Worm (Caenorhabditis elegans): ENCODE results near the gene vha-1.

vha-1 gene

DNA sequence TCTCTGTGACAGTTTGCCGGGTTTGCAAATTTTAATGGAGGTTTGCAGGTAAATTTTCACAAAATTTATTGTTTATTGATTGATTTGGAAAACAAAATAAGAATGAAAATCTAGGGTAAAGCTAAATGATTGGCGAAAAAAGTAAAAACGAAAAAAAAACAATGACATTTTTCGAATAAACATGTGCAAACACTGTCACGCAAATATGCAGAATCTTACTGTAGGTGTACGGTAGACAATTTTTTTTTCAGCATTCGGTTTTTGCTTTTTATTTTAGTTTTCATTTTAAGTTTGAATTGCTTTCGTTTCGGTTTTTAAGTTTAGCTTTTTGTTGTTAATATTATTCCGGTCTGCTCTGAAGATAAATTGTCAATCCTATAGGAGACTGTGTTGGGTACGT is 36.8 kb downstream of the vha-1 start:
- TF ChIP-seq ceh-28 (tag; optimal IDR thresholded peaks at IDR 0.05) (peak; percentile 5), fkh-10 (GFP tag; optimal IDR thresholded peaks at IDR 0.05) (no peak)

DNA sequence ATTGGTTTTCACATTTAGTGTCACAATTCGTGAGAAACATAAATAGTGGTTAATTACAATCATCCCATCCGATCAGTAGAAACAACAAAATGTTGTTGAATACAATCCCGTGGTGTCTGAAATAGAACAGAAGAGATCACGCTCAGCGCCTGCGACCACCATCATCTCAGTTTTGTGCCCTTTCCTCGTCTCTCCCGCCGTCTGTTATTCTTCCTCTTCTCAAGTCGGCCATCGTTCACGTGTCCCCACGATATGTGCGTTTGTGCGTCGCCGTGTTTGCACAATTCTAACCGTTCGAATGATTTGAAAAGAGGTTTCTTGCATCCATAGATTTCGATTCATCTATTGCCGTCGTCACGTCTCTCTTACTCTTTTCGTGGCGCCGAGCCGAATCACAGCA is 37.7 kb downstream of the vha-1 start, which contains the start of gene panl-3:
Gene panl-3, plus strand, starts transcription at position 294 of the 400 bp plus-strand sequence.
- TF ChIP-seq nhr-67 (tag; optimal IDR thresholded peaks at IDR 0.05) = no peak
- TF ChIP-seq ceh-28 (tag; optimal IDR thresholded peaks at IDR 0.05) = no peak
- no peak for TF ChIP-seq pqm-1 (tag; optimal IDR thresholded peaks at IDR 0.05)
- no peak for TF ChIP-seq daf-12 (tag; optimal IDR thresholded peaks at IDR 0.05)
- TF ChIP-seq egl-5 (tag; optimal IDR thresholded peaks at IDR 0.05) = peak; percentile 78
- peak; percentile 60 for TF ChIP-seq ama-1 (optimal IDR thresholded peaks at IDR 0.05)
- no peak for TF ChIP-seq nhr-237 (tag; optimal IDR thresholded peaks at IDR 0.05)
- peak; percentile 36 for TF ChIP-seq mdl-1 (tag; optimal IDR thresholded peaks at IDR 0.05)
- TF ChIP-seq nhr-28 (tag; optimal IDR thresholded peaks at IDR 0.05) = no peak
- TF ChIP-seq lin-39 (tag; optimal IDR thresholded peaks at IDR 0.05) = peak; percentile 75
- peak; percentile 47 for TF ChIP-seq mml-1 (tag; optimal IDR thresholded peaks at IDR 0.05)
- TF ChIP-seq elt-1 (tag; optimal IDR thresholded peaks at IDR 0.05) = peak; percentile 27
- no peak for TF ChIP-seq elt-3 (tag; optimal IDR thresholded peaks at IDR 0.05)
- TF ChIP-seq nhr-76 (tag; optimal IDR thresholded peaks at IDR 0.05) = no peak
- peak; percentile 20 for TF ChIP-seq snpc-4 (tag; optimal IDR thresholded peaks at IDR 0.05)
- TF ChIP-seq jun-1 (tag; optimal IDR thresholded peaks at IDR 0.05) = no peak
- TF ChIP-seq sea-2 (GFP tag; optimal IDR thresholded peaks at IDR 0.05) = no peak
- TF ChIP-seq ztf-11 (tag; optimal IDR thresholded peaks at IDR 0.05) = no peak
- TF ChIP-seq unc-62 (GFP tag; optimal IDR thresholded peaks at IDR 0.05) = no peak
- TF ChIP-seq fkh-2 (tag; optimal IDR thresholded peaks at IDR 0.05) = no peak
- no peak for TF ChIP-seq nhr-11 (tag; optimal IDR thresholded peaks at IDR 0.05)
- peak; percentile 68 for TF ChIP-seq nhr-23 (tag; optimal IDR thresholded peaks at IDR 0.05)
- TF ChIP-seq fos-1 (tag; optimal IDR thresholded peaks at IDR 0.05) = no peak
- TF ChIP-seq nhr-43 (tag; optimal IDR thresholded peaks at IDR 0.05; ENCODE audit: poor library complexity, severe bottlenecking) = peak; percentile 14
- no peak for TF ChIP-seq unc-39 (tag; optimal IDR thresholded peaks at IDR 0.05)
- peak; percentile 74 for TF ChIP-seq nfya-1 (tag; optimal IDR thresholded peaks at IDR 0.05; ENCODE audit: insufficient read depth)
- no peak for TF ChIP-seq ceh-16 (tag; optimal IDR thresholded peaks at IDR 0.05)
- no peak for TF ChIP-seq R02D3.7 (tag; optimal IDR thresholded peaks at IDR 0.05)
- no peak for TF ChIP-seq ceh-82 (tag; optimal IDR thresholded peaks at IDR 0.05)
- TF ChIP-seq aly-2 (tag; optimal IDR thresholded peaks at IDR 0.05) = no peak
- no peak for TF ChIP-seq fkh-10 (GFP tag; optimal IDR thresholded peaks at IDR 0.05)
- TF ChIP-seq egl-27 (tag; optimal IDR thresholded peaks at IDR 0.05) = no peak
- TF ChIP-seq lin-15B (tag; optimal IDR thresholded peaks at IDR 0.05) = peak; percentile 56
- no peak for TF ChIP-seq ZK546.5 (tag; optimal IDR thresholded peaks at IDR 0.05)
- no peak for TF ChIP-seq tbx-2 (tag; optimal IDR thresholded peaks at IDR 0.05)
- peak; percentile 54 for TF ChIP-seq lsy-12 (tag; optimal IDR thresholded peaks at IDR 0.05)
- TF ChIP-seq pha-4 (tag; optimal IDR thresholded peaks at IDR 0.05) = peak; percentile 48
- TF ChIP-seq ztf-4 (tag; optimal IDR thresholded peaks at IDR 0.05) = no peak
- TF ChIP-seq skn-1 (tag; optimal IDR thresholded peaks at IDR 0.05) = no peak
- peak; percentile 54 for TF ChIP-seq hmg-11 (tag; optimal IDR thresholded peaks at IDR 0.05)
- no peak for TF ChIP-seq nhr-77 (tag; optimal IDR thresholded peaks at IDR 0.05)
- TF ChIP-seq ceh-9 (tag; optimal IDR thresholded peaks at IDR 0.05) = no peak
- TF ChIP-seq eor-1 (tag; optimal IDR thresholded peaks at IDR 0.05) = no peak
- peak; percentile 79 for TF ChIP-seq nhr-25 (tag; optimal IDR thresholded peaks at IDR 0.05)
- TF ChIP-seq nhr-12 (tag; optimal IDR thresholded peaks at IDR 0.05) = no peak
- TF ChIP-seq elt-2 (tag; optimal IDR thresholded peaks at IDR 0.05) = peak; percentile 26
- TF ChIP-seq zag-1 (tag; optimal IDR thresholded peaks at IDR 0.05) = no peak
